Fruit fly (Drosophila melanogaster): ENCODE results near the gene CG13014.

The CG13014 gene

DNA sequence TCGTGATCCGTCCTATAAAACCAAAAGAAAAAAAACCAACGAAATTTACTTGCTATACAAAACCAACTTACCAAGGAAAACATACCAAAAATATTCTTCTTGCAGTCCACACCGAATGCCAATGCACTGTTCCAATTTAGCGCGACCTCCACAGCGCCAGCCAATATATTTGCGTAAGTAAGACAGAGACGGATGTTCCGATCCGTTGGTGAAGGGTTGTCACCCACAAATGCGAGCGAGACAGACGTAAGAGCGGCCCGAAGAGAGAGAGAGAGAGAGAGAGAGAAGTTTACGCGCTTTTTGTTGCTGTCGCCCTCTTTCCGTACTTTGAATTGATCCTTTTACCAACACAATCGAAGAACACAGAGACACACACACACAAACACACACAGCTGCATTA lies 20.2 kb downstream of the CG13014 start (continued):
- TF ChIP-seq CG12299 (tag; optimal IDR thresholded peaks at IDR 0.05) (no peak), chinmo (GFP tag; IDR thresholded peaks at IDR 0.05; ENCODE audit: partially characterized antibody) (no peak), HLH4C (GFP tag; IDR thresholded peaks at IDR 0.05; ENCODE audit: partially characterized antibody) (no peak), CG8765 (GFP tag; IDR thresholded peaks at IDR 0.05) (no peak), chn (GFP tag; optimal IDR thresholded peaks at IDR 0.05) (no peak), btn (GFP tag; optimal IDR thresholded peaks at IDR 0.05) (no peak), Scr (GFP tag; IDR thresholded peaks at IDR 0.05; ENCODE audit: partially characterized antibody) (no peak), nom (GFP tag; optimal IDR thresholded peaks at IDR 0.05) (peak; percentile 35), Hmx (GFP tag; optimal IDR thresholded peaks at IDR 0.05) (no peak), CG10979 (tag; optimal IDR thresholded peaks at IDR 0.05) (no peak), Sry-β (GFP tag; optimal IDR thresholded peaks at IDR 0.05) (no peak), Kr (GFP tag; optimal IDR thresholded peaks at IDR 0.05) (peak; percentile 46), CG5180 (GFP tag; optimal IDR thresholded peaks at IDR 0.05) (no peak), dimm (GFP tag; IDR thresholded peaks at IDR 0.05) (no peak), Spps (tag; optimal IDR thresholded peaks at IDR 0.05) (no peak), stwl (tag; optimal IDR thresholded peaks at IDR 0.05) (peak; percentile 7), CHES-1-like (GFP tag; optimal IDR thresholded peaks at IDR 0.05) (no peak), inv (GFP tag; IDR thresholded peaks at IDR 0.05; ENCODE audit: partially characterized antibody) (no peak), Optix (GFP tag; IDR thresholded peaks at IDR 0.05) (no peak), fu2 (GFP tag; optimal IDR thresholded peaks at IDR 0.05) (no peak), CG1832 (GFP tag; optimal IDR thresholded peaks at IDR 0.05) (peak; percentile 92), Opbp (GFP tag; IDR thresholded peaks at IDR 0.05; ENCODE audit: partially characterized antibody) (0 out of 3 replicates have a peak, but pooled peaks have one; percentile 15), scrt (GFP tag; optimal IDR thresholded peaks at IDR 0.05) (no peak), CG30431 (GFP tag; optimal IDR thresholded peaks at IDR 0.05) (no peak), CG2712 (tag; optimal IDR thresholded peaks at IDR 0.05) (no peak), CG4424 (GFP tag; optimal IDR thresholded peaks at IDR 0.05) (no peak), Trl (optimal IDR thresholded peaks at IDR 0.05) (peak in 1 of 2 experiments; percentile 31), Trl (GFP tag; optimal IDR thresholded peaks at IDR 0.05) (no peak), CG9437 (GFP tag; optimal IDR thresholded peaks at IDR 0.05) (no peak), CTCF (GFP tag; optimal IDR thresholded peaks at IDR 0.05) (no peak), trh (GFP tag; optimal IDR thresholded peaks at IDR 0.05) (no peak)

DNA sequence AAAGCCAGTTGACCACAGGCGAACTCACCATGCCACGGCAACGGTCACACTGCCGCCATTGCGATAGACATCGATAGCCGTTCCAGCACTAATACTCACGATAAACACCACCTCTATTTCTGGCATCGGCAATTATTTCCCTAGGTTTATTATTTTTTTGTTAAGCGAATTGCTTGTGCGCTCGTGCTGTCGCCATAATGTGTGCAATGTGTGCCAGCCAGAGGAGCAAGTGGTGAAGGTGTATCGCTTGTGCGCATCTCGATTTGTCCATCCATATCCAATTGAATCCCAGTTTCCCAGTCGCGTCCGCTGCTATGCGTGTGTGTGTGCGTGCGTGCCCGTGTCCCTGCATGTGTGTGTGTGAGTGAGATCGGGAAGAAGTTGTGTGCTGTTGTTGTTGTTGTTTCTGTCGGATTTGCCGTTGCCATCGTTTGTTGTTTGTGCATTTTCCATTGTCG lies 23.0 kb downstream of the CG13014 start, which contains the start of gene mbt:
mbt (plus strand) TSS at position 85 of the 458 bp plus-strand sequence.
- TF ChIP-seq ems (GFP tag; optimal IDR thresholded peaks at IDR 0.05) (no peak), pho (GFP tag; optimal IDR thresholded peaks at IDR 0.05) (peak; percentile 14), CG8281 (tag; optimal IDR thresholded peaks at IDR 0.05) (no peak), Eip74EF (GFP tag; optimal IDR thresholded peaks at IDR 0.05) (no peak), dmrt99B (tag; optimal IDR thresholded peaks at IDR 0.05) (no peak), CG6813 (GFP tag; optimal IDR thresholded peaks at IDR 0.05) (no peak), ewg (GFP tag; optimal IDR thresholded peaks at IDR 0.05) (no peak), CG13624 (GFP tag; optimal IDR thresholded peaks at IDR 0.05) (no peak), Myb (GFP tag; optimal IDR thresholded peaks at IDR 0.05) (peak; percentile 94), Doc2 (GFP tag; IDR thresholded peaks at IDR 0.05) (no peak), bigmax (GFP tag; optimal IDR thresholded peaks at IDR 0.05) (no peak), bab2 (GFP tag; optimal IDR thresholded peaks at IDR 0.05) (no peak), pan (optimal IDR thresholded peaks at IDR 0.05) (no peak), pan (GFP tag; optimal IDR thresholded peaks at IDR 0.05 in 1 of 2, IDR thresholded peaks at IDR 0.05 in 1 of 2) (no peak), CG2120 (GFP tag; optimal IDR thresholded peaks at IDR 0.05) (peak; percentile 11), CG33213 (GFP tag; optimal IDR thresholded peaks at IDR 0.05) (peak; percentile 8), HLHmδ (GFP tag; optimal IDR thresholded peaks at IDR 0.05) (no peak), CG16813 (GFP tag; IDR thresholded peaks at IDR 0.05; ENCODE audit: partially characterized antibody) (peak; percentile 91), dmrt11E (tag; optimal IDR thresholded peaks at IDR 0.05) (no peak), dimm (GFP tag; IDR thresholded peaks at IDR 0.05) (no peak), Usf (GFP tag; optimal IDR thresholded peaks at IDR 0.05) (no peak), Aef1 (GFP tag; IDR thresholded peaks at IDR 0.05) (peak; percentile 31; the same call in 1 of the 3 replicates)

Data from whole organism, embryonic.